Worm (Caenorhabditis elegans) whole organism, young adult: ENCODE data around the gene R09E12.9.

Experiments used
- F52B5.7 ChIP-seq: sonication (generic microtip); optimal IDR thresholded peaks from 2 replicates; lab custom pipeline; 2016; ENCODE audit warnings: mild to moderate bottlenecking, missing genetic modification characterization, missing compliant biosample characterization
- F57A8.1 ChIP-seq: fragments of 200-800 bp; sonication (Bioruptor generic); optimal IDR thresholded peaks from 2 replicates; lab custom pipeline; 2018; ENCODE audit warnings: mild to moderate bottlenecking, missing genetic modification characterization, moderate library complexity, missing compliant biosample characterization
- K12H6.12 ChIP-seq: fragments of 200-800 bp; sonication (Bioruptor generic); optimal IDR thresholded peaks from 2 replicates; lab custom pipeline; 2018; ENCODE audit warnings: mild to moderate bottlenecking, missing genetic modification characterization, missing compliant biosample characterization
- him-1 ChIP-seq: sonication (generic microtip); optimal IDR thresholded peaks from 2 replicates; lab custom pipeline; 2016; ENCODE audit warnings: missing genotype, missing genetic modification reagents, missing genetic modification characterization, missing compliant biosample characterization
- snpc-4 ChIP-seq, 5 experiments: fragments of 150-350 bp in 1 of 5; sonication (generic microtip) in 4 of 5; optimal IDR thresholded peaks; 2 replicates each; lab custom pipeline; 2014 to 2018; ENCODE audit warnings: missing genetic modification characterization in 5 of 5, missing biosample characterization in 3 of 5, antibody characterized with exemption in 2 of 5, mild to moderate bottlenecking in 2 of 5, missing compliant biosample characterization in 2 of 5, missing genotype in 2 of 5, moderate library complexity in 2 of 5, missing genetic modification reagents in 1 of 5
- ztf-18 ChIP-seq: sonication (generic microtip); optimal IDR thresholded peaks from 2 replicates; lab custom pipeline; 2016; ENCODE audit warnings: missing genotype, mild to moderate bottlenecking, missing genetic modification characterization, missing compliant biosample characterization
- ztf-3 ChIP-seq: fragments of 200-800 bp; sonication (Bioruptor generic); optimal IDR thresholded peaks from 2 replicates; lab custom pipeline; 2018; ENCODE audit warnings: mild to moderate bottlenecking, missing genetic modification characterization, missing compliant biosample characterization

ce11 chrV:762340-762739, 15.1 kb upstream of the R09E12.9 start, which contains the start of gene srp-2:
- TF ChIP-seq him-1 (tag; lab: Kevin White, UChicago) (no peak), snpc-4 (GFP tag; optimal IDR thresholded peaks at IDR 0.05; lab: Kevin White, UChicago) (no peak), snpc-4 (tag; optimal IDR thresholded peaks at IDR 0.05; lab: Kevin White, UChicago) (no peak), ztf-18 (tag; lab: Kevin White, UChicago) (no peak), K12H6.12 (tag; lab: Kevin White, UChicago) (no peak), F52B5.7 (tag; lab: Kevin White, UChicago) (no peak), F57A8.1 (no peak), ztf-3 (GFP tag; lab: Kevin White, UChicago) (no peak)
